Worm (Caenorhabditis elegans): ENCODE measurements around the gene K09H11.6.

ce11 chrV:5736068-5736467, at the start of gene K09H11.6:
- TF ChIP-seq ama-1 (optimal IDR thresholded peaks at IDR 0.05), result no peak
- TF ChIP-seq unc-62 (GFP tag; optimal IDR thresholded peaks at IDR 0.05), result no peak
- TF ChIP-seq nhr-76 (tag; optimal IDR thresholded peaks at IDR 0.05), result no peak
- TF ChIP-seq sox-4 (tag; optimal IDR thresholded peaks at IDR 0.05), result no peak
- no peak for TF ChIP-seq nhr-71 (tag; optimal IDR thresholded peaks at IDR 0.05)
- TF ChIP-seq pqm-1 (tag; optimal IDR thresholded peaks at IDR 0.05), result no peak
- TF ChIP-seq jun-1 (tag; optimal IDR thresholded peaks at IDR 0.05), result no peak
- no peak for TF ChIP-seq elt-3 (tag; optimal IDR thresholded peaks at IDR 0.05)
- TF ChIP-seq snpc-4 (tag; optimal IDR thresholded peaks at IDR 0.05), result no peak
- no peak for TF ChIP-seq nhr-11 (tag; optimal IDR thresholded peaks at IDR 0.05)
- TF ChIP-seq aly-2 (tag; optimal IDR thresholded peaks at IDR 0.05), result no peak
- no peak for TF ChIP-seq lsy-2 (tag; optimal IDR thresholded peaks at IDR 0.05)
- TF ChIP-seq nhr-12 (tag; optimal IDR thresholded peaks at IDR 0.05), result no peak

All from whole organism, L1 larva.